Worm (Caenorhabditis elegans): Measurements from ENCODE around the gene pde-4.

Gene pde-4

ce11 chrII:7651171-7651570 is at the start of gene pde-4:
Gene pde-4 (minus strand): TSS chrII:7651246.
- peak; percentile 66 for TF ChIP-seq egl-5 (tag; optimal IDR thresholded peaks at IDR 0.05)
- no peak for TF ChIP-seq nfya-1 (tag; optimal IDR thresholded peaks at IDR 0.05; ENCODE audit: insufficient read depth)

DNA sequence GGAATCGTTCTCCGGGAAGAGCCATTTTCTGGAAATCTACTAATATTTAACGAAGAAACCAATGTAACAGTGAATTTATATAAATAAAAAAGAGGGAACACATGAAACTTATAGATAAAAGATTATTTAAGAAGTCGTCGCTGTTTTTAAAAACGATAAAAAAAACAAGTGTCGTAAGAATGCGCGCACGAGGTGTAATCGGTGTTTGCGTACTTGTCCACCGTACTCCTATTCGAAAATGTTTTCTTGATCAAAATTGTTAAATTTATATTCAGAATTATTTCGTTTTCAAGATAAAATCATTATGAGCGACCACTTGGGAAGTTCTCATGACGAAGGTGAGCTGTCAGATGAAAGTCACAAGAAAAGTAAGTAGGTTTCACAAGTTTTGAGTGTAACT is 48.0 kb upstream of the pde-4 start, which contains the start of the genes moa-2 and cdk-11.1:
TSS of gene moa-2 (minus strand) at position 25 of the 400 bp plus-strand sequence.
TSS of gene cdk-11.1 (plus strand) at position 227 of the 400 bp plus-strand sequence.
- TF ChIP-seq egl-5 (tag; optimal IDR thresholded peaks at IDR 0.05) (no peak), pha-4 (tag; optimal IDR thresholded peaks at IDR 0.05) (peak; percentile 56), lsy-12 (tag; optimal IDR thresholded peaks at IDR 0.05) (no peak), ztf-11 (tag; optimal IDR thresholded peaks at IDR 0.05) (no peak), nhr-67 (tag; optimal IDR thresholded peaks at IDR 0.05) (no peak), elt-2 (tag; optimal IDR thresholded peaks at IDR 0.05) (peak; percentile 22), nhr-25 (tag; optimal IDR thresholded peaks at IDR 0.05) (no peak), ceh-9 (tag; optimal IDR thresholded peaks at IDR 0.05) (no peak), fkh-10 (GFP tag; optimal IDR thresholded peaks at IDR 0.05) (no peak), nfya-1 (tag; optimal IDR thresholded peaks at IDR 0.05; ENCODE audit: insufficient read depth) (peak; percentile 49)

ce11 chrII:7698406-7698805 is 47.4 kb upstream of the pde-4 start, which contains the start of gene B0495.5:
Gene B0495.5 (minus strand): TSS chrII:7698506.
- TF ChIP-seq elt-2 (tag; optimal IDR thresholded peaks at IDR 0.05) (no peak), fos-1 (tag; optimal IDR thresholded peaks at IDR 0.05) (no peak), nhr-23 (tag; optimal IDR thresholded peaks at IDR 0.05) (no peak), fkh-10 (GFP tag; optimal IDR thresholded peaks at IDR 0.05) (no peak), unc-62 (GFP tag; optimal IDR thresholded peaks at IDR 0.05) (no peak), nhr-76 (tag; optimal IDR thresholded peaks at IDR 0.05) (no peak), nhr-28 (tag; optimal IDR thresholded peaks at IDR 0.05) (no peak), mml-1 (tag; optimal IDR thresholded peaks at IDR 0.05) (no peak), elt-3 (tag; optimal IDR thresholded peaks at IDR 0.05) (no peak), lsy-12 (tag; optimal IDR thresholded peaks at IDR 0.05) (no peak), egl-27 (tag; optimal IDR thresholded peaks at IDR 0.05) (no peak), skn-1 (tag; optimal IDR thresholded peaks at IDR 0.05) (no peak), nhr-237 (tag; optimal IDR thresholded peaks at IDR 0.05) (no peak), nhr-77 (tag; optimal IDR thresholded peaks at IDR 0.05) (no peak), aly-2 (tag; optimal IDR thresholded peaks at IDR 0.05) (no peak), hmg-11 (tag; optimal IDR thresholded peaks at IDR 0.05) (no peak)

ce11 chrII:7697156-7697555 is 46.1 kb upstream of the pde-4 start:
- no peak for TF ChIP-seq nhr-237 (tag; optimal IDR thresholded peaks at IDR 0.05)

ce11 chrII:7695636-7696035 is 44.6 kb upstream of the pde-4 start:
- TF ChIP-seq ztf-11 (tag; optimal IDR thresholded peaks at IDR 0.05), result no peak
- no peak for TF ChIP-seq nhr-43 (tag; optimal IDR thresholded peaks at IDR 0.05; ENCODE audit: poor library complexity, severe bottlenecking)
- TF ChIP-seq nhr-25 (tag; optimal IDR thresholded peaks at IDR 0.05), result no peak
- peak; percentile 98 for TF ChIP-seq elt-2 (tag; optimal IDR thresholded peaks at IDR 0.05)
- TF ChIP-seq ZK546.5 (tag; optimal IDR thresholded peaks at IDR 0.05), result no peak
- TF ChIP-seq nhr-28 (tag; optimal IDR thresholded peaks at IDR 0.05), result no peak
- TF ChIP-seq pqm-1 (tag; optimal IDR thresholded peaks at IDR 0.05), result peak; percentile 88
- TF ChIP-seq eor-1 (tag; optimal IDR thresholded peaks at IDR 0.05), result no peak
- TF ChIP-seq zag-1 (tag; optimal IDR thresholded peaks at IDR 0.05), result no peak
- TF ChIP-seq ceh-16 (tag; optimal IDR thresholded peaks at IDR 0.05), result no peak
- TF ChIP-seq elt-3 (tag; optimal IDR thresholded peaks at IDR 0.05), result no peak
- TF ChIP-seq pha-4 (tag; optimal IDR thresholded peaks at IDR 0.05), result peak; percentile 3
- TF ChIP-seq jun-1 (tag; optimal IDR thresholded peaks at IDR 0.05), result peak; percentile 55
- no peak for TF ChIP-seq sea-2 (GFP tag; optimal IDR thresholded peaks at IDR 0.05)

- TF ChIP-seq skn-1 (tag; optimal IDR thresholded peaks at IDR 0.05), result no peak
- no peak for TF ChIP-seq ztf-11 (tag; optimal IDR thresholded peaks at IDR 0.05)
- no peak for TF ChIP-seq nhr-237 (tag; optimal IDR thresholded peaks at IDR 0.05)
- no peak for TF ChIP-seq elt-3 (tag; optimal IDR thresholded peaks at IDR 0.05)
- TF ChIP-seq elt-2 (tag; optimal IDR thresholded peaks at IDR 0.05), result peak; percentile 85
- peak; percentile 66 for TF ChIP-seq pqm-1 (tag; optimal IDR thresholded peaks at IDR 0.05)
- TF ChIP-seq mml-1 (tag; optimal IDR thresholded peaks at IDR 0.05), result no peak
- TF ChIP-seq tbx-2 (tag; optimal IDR thresholded peaks at IDR 0.05), result no peak
- TF ChIP-seq elt-1 (tag; optimal IDR thresholded peaks at IDR 0.05), result no peak
- TF ChIP-seq unc-39 (tag; optimal IDR thresholded peaks at IDR 0.05), result no peak
- no peak for TF ChIP-seq ceh-82 (tag; optimal IDR thresholded peaks at IDR 0.05)
- TF ChIP-seq ceh-28 (tag; optimal IDR thresholded peaks at IDR 0.05), result no peak
- TF ChIP-seq jun-1 (tag; optimal IDR thresholded peaks at IDR 0.05), result peak; percentile 31
- TF ChIP-seq ceh-16 (tag; optimal IDR thresholded peaks at IDR 0.05), result no peak
- no peak for TF ChIP-seq nhr-23 (tag; optimal IDR thresholded peaks at IDR 0.05)
- no peak for TF ChIP-seq eor-1 (tag; optimal IDR thresholded peaks at IDR 0.05)
- TF ChIP-seq zag-1 (tag; optimal IDR thresholded peaks at IDR 0.05), result no peak
- no peak for TF ChIP-seq pha-4 (tag; optimal IDR thresholded peaks at IDR 0.05)
- TF ChIP-seq egl-5 (tag; optimal IDR thresholded peaks at IDR 0.05), result no peak
- TF ChIP-seq ceh-9 (tag; optimal IDR thresholded peaks at IDR 0.05), result no peak
- no peak for TF ChIP-seq ZK546.5 (tag; optimal IDR thresholded peaks at IDR 0.05)
- no peak for TF ChIP-seq sea-2 (GFP tag; optimal IDR thresholded peaks at IDR 0.05)
These were observed 43.7 kb upstream of the pde-4 start for ce11 chrII:7694745-7695144.
